Worm (Caenorhabditis elegans): ENCODE measurements around the gene Y62H9A.14.
A peak's percentile ranks its signal among the peaks of the same experiment; 100 is the strongest.

Y62H9A.14 gene

DNA sequence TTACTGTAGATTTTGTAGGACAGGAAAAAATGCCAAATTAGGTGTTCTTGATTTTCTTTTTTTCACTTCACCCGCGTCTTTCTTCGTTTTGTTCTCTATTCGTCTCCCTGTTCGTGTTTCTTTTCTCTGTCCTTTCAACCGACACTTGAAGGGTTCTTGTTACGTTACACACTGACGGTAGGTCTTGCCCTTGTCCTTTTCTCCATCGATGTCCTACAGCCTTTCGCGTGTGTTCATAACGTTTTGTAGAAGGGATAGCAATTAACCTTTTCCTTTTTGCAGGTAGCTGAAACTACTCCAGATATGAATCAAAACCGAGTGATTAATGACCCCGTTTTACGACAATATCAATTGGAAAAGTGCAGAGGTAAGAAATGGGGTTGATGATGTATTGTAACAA lies 3.1 kb downstream of the Y62H9A.14 start, which contains the start of gene F55G7.1 (continued):
- peak in 1 of 2 experiments; percentile 95 for TF ChIP-seq unc-62 (GFP tag; optimal IDR thresholded peaks at IDR 0.05 in 1 of 2)
- TF ChIP-seq unc-62 (tag; optimal IDR thresholded peaks at IDR 0.05), result no peak
- no peak for TF ChIP-seq nhr-111 (GFP tag; optimal IDR thresholded peaks at IDR 0.05)
- TF ChIP-seq Y48G9A.11 (GFP tag; IDR thresholded peaks at IDR 0.05), result no peak
- TF ChIP-seq ctbp-1 (GFP tag; IDR thresholded peaks at IDR 0.05), result no peak
- TF ChIP-seq nhr-6 (tag; optimal IDR thresholded peaks at IDR 0.05), result no peak
- no peak for TF ChIP-seq vab-7 (GFP tag; IDR thresholded peaks at IDR 0.05)
- peak; percentile 13 for TF ChIP-seq nhr-48 (tag; optimal IDR thresholded peaks at IDR 0.05)
- no peak for TF ChIP-seq ces-1 (GFP tag; optimal IDR thresholded peaks at IDR 0.05)
- no peak for TF ChIP-seq ceh-28 (tag; optimal IDR thresholded peaks at IDR 0.05)
- no peak for TF ChIP-seq zip-11 (GFP tag; IDR thresholded peaks at IDR 0.05)
- no peak for TF ChIP-seq set-16 (GFP tag; IDR thresholded peaks at IDR 0.05)
- TF ChIP-seq pha-4 (GFP tag; IDR thresholded peaks at IDR 0.05), result no peak; the same call in 1 of the 2 replicates
- TF ChIP-seq pha-4 (tag; optimal IDR thresholded peaks at IDR 0.05), result no peak
- TF ChIP-seq nhr-77 (tag; optimal IDR thresholded peaks at IDR 0.05), result peak; percentile 62
- no peak for TF ChIP-seq mxl-2 (GFP tag; conservative IDR thresholded peaks at IDR 0.05)
- TF ChIP-seq unc-39 (tag; optimal IDR thresholded peaks at IDR 0.05), result no peak
- 0 out of 2 replicates have a peak, but pooled peaks have one; percentile 37 for TF ChIP-seq ceh-20 (GFP tag; IDR thresholded peaks at IDR 0.05)
- TF ChIP-seq dve-1 (tag; optimal IDR thresholded peaks at IDR 0.05; ENCODE audit: insufficient read depth), result peak; percentile 71
- no peak for TF ChIP-seq ama-1 (optimal IDR thresholded peaks at IDR 0.05)
- TF ChIP-seq ZK546.5 (tag; optimal IDR thresholded peaks at IDR 0.05), result no peak
- peak; percentile 35 for TF ChIP-seq spr-1 (tag; optimal IDR thresholded peaks at IDR 0.05)
- no peak for TF ChIP-seq ceh-62 (tag; optimal IDR thresholded peaks at IDR 0.05)
- peak; percentile 34 for TF ChIP-seq F37D6.2 (tag; optimal IDR thresholded peaks at IDR 0.05)
- TF ChIP-seq zfp-2 (tag; optimal IDR thresholded peaks at IDR 0.05), result no peak
- TF ChIP-seq fos-1 (tag; optimal IDR thresholded peaks at IDR 0.05), result no peak
- TF ChIP-seq aly-2 (tag; optimal IDR thresholded peaks at IDR 0.05), result no peak
- TF ChIP-seq rbr-2 (tag; optimal IDR thresholded peaks at IDR 0.05), result peak; percentile 68
- no peak for TF ChIP-seq nhr-41 (GFP tag; IDR thresholded peaks at IDR 0.05)
- TF ChIP-seq madf-5 (GFP tag; IDR thresholded peaks at IDR 0.05), result no peak
- peak; percentile 71 for TF ChIP-seq ztf-7 (tag; optimal IDR thresholded peaks at IDR 0.05)
- TF ChIP-seq Y105C5A.15 (GFP tag; IDR thresholded peaks at IDR 0.05), result no peak
- no peak for TF ChIP-seq nhr-76 (tag; optimal IDR thresholded peaks at IDR 0.05)
- 0 out of 2 replicates have a peak, but pooled peaks have one; percentile 7 for TF ChIP-seq php-3 (GFP tag; IDR thresholded peaks at IDR 0.05)
- TF ChIP-seq egl-43 (GFP tag; IDR thresholded peaks at IDR 0.05), result no peak
- TF ChIP-seq hmg-1.1 (GFP tag; IDR thresholded peaks at IDR 0.05), result peak; percentile 86
- peak; percentile 51 for TF ChIP-seq lin-13 (GFP tag; optimal IDR thresholded peaks at IDR 0.05)
- TF ChIP-seq nhr-11 (tag; optimal IDR thresholded peaks at IDR 0.05), result no peak
- peak; percentile 88 for TF ChIP-seq F10B5.3 (tag; optimal IDR thresholded peaks at IDR 0.05)
- TF ChIP-seq egl-27 (tag; optimal IDR thresholded peaks at IDR 0.05), result no peak
- no peak for TF ChIP-seq hlh-11 (tag; optimal IDR thresholded peaks at IDR 0.05)
- TF ChIP-seq arid-1 (GFP tag; conservative IDR thresholded peaks at IDR 0.05), result no peak
- peak; percentile 97 for TF ChIP-seq aha-1 (tag)
- TF ChIP-seq ZK337.2 (GFP tag; IDR thresholded peaks at IDR 0.05), result no peak
- no peak for TF ChIP-seq ztf-11 (tag; optimal IDR thresholded peaks at IDR 0.05)
- TF ChIP-seq skn-1 (tag; optimal IDR thresholded peaks at IDR 0.05), result no peak
- TF ChIP-seq lin-1 (GFP tag; IDR thresholded peaks at IDR 0.05), result no peak
- TF ChIP-seq lim-7 (GFP tag; IDR thresholded peaks at IDR 0.05), result no peak
- TF ChIP-seq Y5F2A.4 (GFP tag; optimal IDR thresholded peaks at IDR 0.05), result no peak
- TF ChIP-seq mxl-3 (GFP tag; optimal IDR thresholded peaks at IDR 0.05), result peak; percentile 73
- TF ChIP-seq lin-15B (tag; optimal IDR thresholded peaks at IDR 0.05), result no peak
- no peak for TF ChIP-seq tra-1 (GFP tag; IDR thresholded peaks at IDR 0.05)
- TF ChIP-seq daf-19 (GFP tag; conservative IDR thresholded peaks at IDR 0.05), result no peak
- TF ChIP-seq F44E2.7 (GFP tag; IDR thresholded peaks at IDR 0.05), result no peak

All from whole organism, L4 larva.